Worm (Caenorhabditis elegans) whole organism, young adult: Measurements from ENCODE around the gene C25G4.2.

Source experiments
- T26A5.8 ChIP-seq: sonication (generic microtip); optimal IDR thresholded peaks from 2 replicates; lab custom pipeline; 2016; ENCODE audit warnings: missing genetic modification characterization, missing compliant biosample characterization
- Y53G8AR.9 ChIP-seq: fragments of 200-800 bp; sonication (Bioruptor generic); conservative IDR thresholded peaks from 2 replicates; pipeline ENCODE4 v1.3.6; 2022; ENCODE audit warnings: missing genetic modification reagents, missing genetic modification characterization, missing compliant biosample characterization
- aptf-2 ChIP-seq: fragments of 200-800 bp; sonication (Bioruptor generic); conservative IDR thresholded peaks from 2 replicates; pipeline ENCODE4 v1.3.6; 2022; ENCODE audit warnings: missing genetic modification reagents, missing genetic modification characterization, missing compliant biosample characterization
- ceh-40 ChIP-seq: fragments of 200-800 bp; sonication (Bioruptor generic); IDR thresholded peaks from 2 replicates; pipeline ENCODE4 v1.3.6; 2022; ENCODE audit warnings: missing genetic modification characterization, missing compliant biosample characterization
- dpff-1 ChIP-seq: sonication (generic microtip); optimal IDR thresholded peaks from 2 replicates; lab custom pipeline; 2017; ENCODE audit warnings: mild to moderate bottlenecking, missing genetic modification characterization, missing compliant biosample characterization
- dpl-1 ChIP-seq: fragments of 150-350 bp; optimal IDR thresholded peaks from 2 replicates; lab custom pipeline; 2014; ENCODE audit warnings: missing biosample characterization, missing genetic modification reagents, missing genetic modification characterization
- unc-62 ChIP-seq: fragments of 150-350 bp; optimal IDR thresholded peaks from 2 replicates; lab custom pipeline; 2014; ENCODE audit warnings: missing biosample characterization, missing genetic modification reagents, missing genetic modification characterization
- ztf-18 ChIP-seq: sonication (generic microtip); optimal IDR thresholded peaks from 2 replicates; lab custom pipeline; 2016; ENCODE audit warnings: missing genotype, mild to moderate bottlenecking, missing genetic modification characterization, missing compliant biosample characterization
- ztf-6 ChIP-seq: fragments of 200-800 bp; sonication (Bioruptor generic); IDR thresholded peaks from 2 replicates; pipeline ENCODE4 v1.3.6; 2022; ENCODE audit warnings: missing genetic modification reagents, missing genetic modification characterization, missing compliant biosample characterization

DNA sequence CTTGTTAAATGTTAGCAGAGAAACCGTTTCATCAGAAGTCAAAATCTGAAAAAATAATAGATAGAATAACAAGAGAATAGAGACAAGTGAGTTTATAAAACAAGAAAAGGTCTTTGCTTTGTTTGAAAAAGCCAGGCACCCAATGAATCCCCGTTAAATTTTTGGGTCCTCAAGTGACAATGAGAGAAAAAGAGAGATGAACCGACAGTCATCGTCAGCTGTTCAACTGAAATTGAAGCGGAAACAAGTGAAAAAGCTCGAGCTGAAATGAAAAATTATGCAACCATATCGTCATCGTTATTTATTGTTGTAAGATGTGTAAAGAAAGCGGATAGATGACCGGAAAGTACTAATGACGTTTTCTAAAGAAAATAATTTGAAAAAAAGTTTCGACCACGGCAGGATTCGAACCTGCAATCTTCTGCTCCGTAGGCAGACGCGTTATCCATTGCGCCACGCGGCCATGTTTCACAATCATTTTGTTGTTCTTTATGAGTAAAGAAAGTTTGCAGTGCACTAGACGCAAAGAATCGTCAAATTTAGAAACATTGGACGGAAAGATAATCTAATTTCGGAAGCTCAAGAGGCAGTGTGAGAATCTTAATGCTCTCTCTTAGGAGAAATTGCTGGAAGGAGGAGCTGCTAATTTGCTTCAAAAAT is 26.2 kb downstream of the C25G4.2 start, which contains the start of gene F08G5.3:
- TF ChIP-seq unc-62 (GFP tag; lab: Kevin White, UChicago), result no peak
- TF ChIP-seq T26A5.8 (tag; lab: Kevin White, UChicago), result peak; percentile 45
- TF ChIP-seq aptf-2, result no peak
- TF ChIP-seq ceh-40, result 0 out of 2 replicates have a peak, but pooled peaks have one; percentile 64
- peak; percentile 9 for TF ChIP-seq dpl-1
- peak; percentile 66 for TF ChIP-seq ztf-18 (tag; lab: Kevin White, UChicago)
- no peak for TF ChIP-seq dpff-1 (tag; lab: Kevin White, UChicago)
- TF ChIP-seq ztf-6 (GFP tag; lab: Robert Waterston, UW), result no peak
- no peak for TF ChIP-seq Y53G8AR.9 (GFP tag; lab: Robert Waterston, UW)
